Worm (Caenorhabditis elegans): ENCODE results near the gene flp-28.

The flp-28 gene

ce11 chrX:10087866-10088265 lies at the start of gene flp-28:
flp-28 (minus strand) TSS chrX:10087966.
- TF ChIP-seq lin-13 (tag; optimal IDR thresholded peaks at IDR 0.05) (no peak), ham-2 (GFP tag; optimal IDR thresholded peaks at IDR 0.05) (no peak), sptf-1 (tag; optimal IDR thresholded peaks at IDR 0.05) (no peak), unc-120 (tag; optimal IDR thresholded peaks at IDR 0.05; ENCODE audit: poor library complexity, severe bottlenecking) (no peak), blmp-1 (tag; optimal IDR thresholded peaks at IDR 0.05) (no peak), snpc-4 (tag; optimal IDR thresholded peaks at IDR 0.05) (no peak), flh-1 (GFP tag; optimal IDR thresholded peaks at IDR 0.05) (no peak), mep-1 (tag; optimal IDR thresholded peaks at IDR 0.05) (no peak), ztf-11 (tag; optimal IDR thresholded peaks at IDR 0.05) (no peak), ceh-83 (GFP tag; optimal IDR thresholded peaks at IDR 0.05) (no peak), nhr-237 (tag; optimal IDR thresholded peaks at IDR 0.05) (no peak), tbx-8 (GFP tag; optimal IDR thresholded peaks at IDR 0.05) (no peak), ces-1 (GFP tag; optimal IDR thresholded peaks at IDR 0.05) (no peak)

- TF ChIP-seq hlh-1 (tag; optimal IDR thresholded peaks at IDR 0.05) (no peak), nhr-76 (tag; optimal IDR thresholded peaks at IDR 0.05) (no peak), lsy-2 (tag; optimal IDR thresholded peaks at IDR 0.05) (no peak), ceh-83 (GFP tag; optimal IDR thresholded peaks at IDR 0.05) (no peak), elt-3 (tag; optimal IDR thresholded peaks at IDR 0.05) (no peak), ceh-43 (GFP tag; optimal IDR thresholded peaks at IDR 0.05) (no peak), lin-32 (GFP tag; optimal IDR thresholded peaks at IDR 0.05) (no peak), elt-1 (tag; optimal IDR thresholded peaks at IDR 0.05; ENCODE audit: borderline replicate concordance, insufficient read depth) (no peak), drap-1 (GFP tag; optimal IDR thresholded peaks at IDR 0.05) (no peak), ces-1 (GFP tag; optimal IDR thresholded peaks at IDR 0.05) (no peak), nhr-28 (tag; optimal IDR thresholded peaks at IDR 0.05) (no peak), zip-8 (tag; optimal IDR thresholded peaks at IDR 0.05) (no peak), ztf-11 (tag; optimal IDR thresholded peaks at IDR 0.05) (no peak), pha-4 (tag; optimal IDR thresholded peaks at IDR 0.05) (no peak), nhr-237 (tag; optimal IDR thresholded peaks at IDR 0.05) (no peak), M03D4.4 (tag; optimal IDR thresholded peaks at IDR 0.05) (no peak), cnd-1 (tag; optimal IDR thresholded peaks at IDR 0.05) (no peak), flh-1 (GFP tag; optimal IDR thresholded peaks at IDR 0.05) (no peak)
These were observed 45.3 kb upstream of the flp-28 start, which contains the start of gene unc-58 for ce11 chrX:10133082-10133481. unc-58 (minus strand) TSS chrX:10133182.

ce11 chrX:10132546-10133032 lies 44.8 kb upstream of the flp-28 start:
- TF ChIP-seq ceh-43 (GFP tag; optimal IDR thresholded peaks at IDR 0.05) (peak; percentile 29), sptf-1 (tag; optimal IDR thresholded peaks at IDR 0.05) (peak; percentile 82), sem-2 (GFP tag; optimal IDR thresholded peaks at IDR 0.05) (peak; percentile 70), bed-3 (GFP tag; optimal IDR thresholded peaks at IDR 0.05) (peak; percentile 65), ham-2 (GFP tag; optimal IDR thresholded peaks at IDR 0.05) (peak; percentile 59), flh-1 (GFP tag; optimal IDR thresholded peaks at IDR 0.05) (peak; percentile 21), unc-120 (tag; optimal IDR thresholded peaks at IDR 0.05; ENCODE audit: poor library complexity, severe bottlenecking) (peak; percentile 64), elt-1 (tag; optimal IDR thresholded peaks at IDR 0.05; ENCODE audit: borderline replicate concordance, insufficient read depth) (peak; percentile 22), unc-62 (GFP tag; optimal IDR thresholded peaks at IDR 0.05) (peak; percentile 38), drap-1 (GFP tag; optimal IDR thresholded peaks at IDR 0.05) (peak; percentile 86), mls-2 (tag; optimal IDR thresholded peaks at IDR 0.05) (peak; percentile 81), M03D4.4 (tag; optimal IDR thresholded peaks at IDR 0.05) (peak; percentile 84), pha-4 (tag; optimal IDR thresholded peaks at IDR 0.05) (peak; percentile 53), ces-1 (GFP tag; optimal IDR thresholded peaks at IDR 0.05) (peak; percentile 23), cnd-1 (tag; optimal IDR thresholded peaks at IDR 0.05) (peak; percentile 81), ceh-83 (GFP tag; optimal IDR thresholded peaks at IDR 0.05) (peak; percentile 88), lin-32 (GFP tag; optimal IDR thresholded peaks at IDR 0.05) (peak; percentile 60), tbx-8 (GFP tag; optimal IDR thresholded peaks at IDR 0.05) (peak; percentile 49), mep-1 (tag; optimal IDR thresholded peaks at IDR 0.05) (peak; percentile 28)

- peak; percentile 70 for TF ChIP-seq unc-62 (GFP tag; optimal IDR thresholded peaks at IDR 0.05)
- peak; percentile 23 for TF ChIP-seq hlh-1 (tag; optimal IDR thresholded peaks at IDR 0.05)
- TF ChIP-seq drap-1 (GFP tag; optimal IDR thresholded peaks at IDR 0.05), result no peak
These were observed 42.4 kb upstream of the flp-28 start for ce11 chrX:10130159-10130558.

ce11 chrX:10124338-10124737 lies 36.6 kb upstream of the flp-28 start:
- TF ChIP-seq ztf-11 (tag; optimal IDR thresholded peaks at IDR 0.05) (no peak), hlh-1 (tag; optimal IDR thresholded peaks at IDR 0.05) (no peak), elt-1 (tag; optimal IDR thresholded peaks at IDR 0.05; ENCODE audit: borderline replicate concordance, insufficient read depth) (no peak), ceh-83 (GFP tag; optimal IDR thresholded peaks at IDR 0.05) (peak; percentile 22), lsy-2 (tag; optimal IDR thresholded peaks at IDR 0.05) (no peak), nhr-76 (tag; optimal IDR thresholded peaks at IDR 0.05) (no peak)
